Worm (Caenorhabditis elegans) whole organism, L3 larva: ENCODE data around the gene tmd-2.

Experiments
- ama-1 ChIP-seq: fragments of 150-350 bp; optimal IDR thresholded peaks from 2 replicates; lab custom pipeline; 2018
- ceh-82 ChIP-seq: fragments of 150-350 bp; optimal IDR thresholded peaks from 2 replicates; lab custom pipeline; 2014; ENCODE audit warnings: missing biosample characterization, missing genetic modification characterization
- ceh-9 ChIP-seq: sonication (generic microtip); optimal IDR thresholded peaks from 2 replicates; lab custom pipeline; 2018; ENCODE audit warnings: missing biosample characterization, missing genetic modification characterization
- fos-1 ChIP-seq: fragments of 150-350 bp; optimal IDR thresholded peaks from 2 replicates; lab custom pipeline; 2014; ENCODE audit warnings: missing biosample characterization, missing genetic modification characterization
- nhr-11 ChIP-seq: fragments of 150-350 bp; optimal IDR thresholded peaks from 2 replicates; lab custom pipeline; 2014; ENCODE audit warnings: missing biosample characterization, missing genetic modification characterization
- nhr-237 ChIP-seq: fragments of 150-350 bp; optimal IDR thresholded peaks from 2 replicates; lab custom pipeline; 2014; ENCODE audit warnings: missing biosample characterization, missing genetic modification characterization
- tbx-2 ChIP-seq: sonication (generic microtip); optimal IDR thresholded peaks from 2 replicates; lab custom pipeline; 2016; ENCODE audit warnings: mild to moderate bottlenecking, missing genetic modification characterization, missing compliant biosample characterization
- unc-62 ChIP-seq: fragments of 150-350 bp; sonication (generic microtip); optimal IDR thresholded peaks from 4 replicates; lab custom pipeline; 2014; ENCODE audit warnings: missing biosample characterization, missing genetic modification reagents, missing genetic modification characterization
- zag-1 ChIP-seq: fragments of 150-350 bp; optimal IDR thresholded peaks from 2 replicates; lab custom pipeline; 2014; ENCODE audit warnings: missing biosample characterization, missing genetic modification characterization

- TF ChIP-seq zag-1, result no peak
- no peak for TF ChIP-seq nhr-11 (tag; lab: Kevin White, UChicago)
- no peak for TF ChIP-seq unc-62 (GFP tag; lab: Kevin White, UChicago)
- TF ChIP-seq tbx-2 (tag; lab: Kevin White, UChicago), result no peak
- no peak for TF ChIP-seq nhr-237 (tag; lab: Kevin White, UChicago)
- TF ChIP-seq ama-1, result no peak
- TF ChIP-seq ceh-82 (tag; lab: Kevin White, UChicago), result no peak
- no peak for TF ChIP-seq fos-1 (tag; lab: Kevin White, UChicago)
- no peak for TF ChIP-seq ceh-9
Observed at ce11 chrV:8304461-8305195, 29.8 kb upstream of the tmd-2 start, which contains the start of gene W02D7.11.
